Fruit fly (Drosophila melanogaster) whole organism, embryonic: ENCODE measurements around the gene fz.
A peak's percentile ranks its signal among the peaks of the same experiment; 100 is the strongest.

Source experiments
- CG10654 ChIP-seq: fragments of 200-800 bp; sonication (Bioruptor generic); optimal IDR thresholded peaks from 2 replicates; lab custom pipeline; 2016; ENCODE audit warnings: missing biosample characterization, missing genetic modification characterization
- CG11723 ChIP-seq: fragments of 200-800 bp; sonication (Bioruptor generic); optimal IDR thresholded peaks from 2 replicates; lab custom pipeline; 2017; ENCODE audit warnings: missing biosample characterization, mild to moderate bottlenecking, missing genetic modification characterization
- CG6175 ChIP-seq: fragments of 200-800 bp; sonication (Bioruptor generic); IDR thresholded peaks from 3 replicates; pipeline ENCODE4 v1.3.6; 2022; ENCODE audit warnings: missing biosample characterization, missing genetic modification characterization
- Dek ChIP-seq: fragments of 200-800 bp; sonication (Bioruptor generic); optimal IDR thresholded peaks from 3 replicates; lab custom pipeline; 2019; ENCODE audit warnings: missing biosample characterization, mild to moderate bottlenecking, missing genetic modification characterization, moderate library complexity
- cas ChIP-seq: fragments of 200-800 bp; sonication (Bioruptor generic); IDR thresholded peaks from 2 replicates; pipeline ENCODE4 v1.3.6; 2022; ENCODE audit warnings: missing biosample characterization, missing genetic modification characterization
- chinmo ChIP-seq: fragments of 200-800 bp; sonication (Bioruptor generic); IDR thresholded peaks from 4 replicates; pipeline ENCODE4 v1.3.6; 2022; ENCODE audit warnings: missing biosample characterization, missing genetic modification characterization; ENCODE audit not compliant: partially characterized antibody
- chm ChIP-seq: fragments of 200-800 bp; sonication (Bioruptor generic); IDR thresholded peaks from 2 replicates; pipeline ENCODE4 v1.3.6; 2022; ENCODE audit warnings: missing biosample characterization, missing genetic modification characterization
- gce ChIP-seq: fragments of 200-800 bp; sonication (Bioruptor generic); IDR thresholded peaks from 3 replicates; pipeline ENCODE4 v1.3.6; 2022; ENCODE audit warnings: missing biosample characterization, missing genetic modification characterization

dm6 chr3L:14366124-14366523 lies 92.0 kb downstream of the fz start:
- TF ChIP-seq CG6175 (GFP tag; lab: Robert Waterston, UW) (peak; percentile 61; the same call in 2 of the 3 replicates), gce (GFP tag; lab: Robert Waterston, UW) (peak; percentile 63; the same call in 2 of the 3 replicates), chm (peak; percentile 56; the same call in 1 of the 2 replicates), cas (GFP tag; lab: Robert Waterston, UW) (no peak), CG11723 (peak; percentile 73), Dek (tag; lab: Kevin White, UChicago) (no peak), chinmo (GFP tag; lab: Robert Waterston, UW) (no peak), CG10654 (GFP tag; lab: Kevin White, UChicago) (no peak)
